Fruit fly (Drosophila melanogaster) whole organism, wandering third instar larva: ENCODE results near the gene Rbfox1.

Experiments
- Abd-B ChIP-seq: fragments of >200 bp; optimal IDR thresholded peaks from 2 replicates; lab custom pipeline; 2017; ENCODE audit warnings: missing biosample characterization, missing genetic modification characterization
- Dfd ChIP-seq: fragments of >200 bp; optimal IDR thresholded peaks from 2 replicates; lab custom pipeline; 2017; ENCODE audit warnings: missing biosample characterization, missing genetic modification characterization
- GATAd ChIP-seq: sonication (Bioruptor generic); optimal IDR thresholded peaks from 2 replicates; lab custom pipeline; 2016; ENCODE audit warnings: missing biosample characterization, missing genetic modification characterization
- HLH106 ChIP-seq: fragments of 200-800 bp; optimal IDR thresholded peaks from 3 replicates; lab custom pipeline; 2019; ENCODE audit warnings: missing biosample characterization, mild to moderate bottlenecking, missing genetic modification characterization, moderate library complexity
- Rel ChIP-seq, 2 experiments: fragments of 200-800 bp; sonication (Bioruptor generic) in 1 of 2; optimal IDR thresholded peaks; 2 replicates in 1 of 2; 3 replicates in 1 of 2; lab custom pipeline; 2016 to 2019; ENCODE audit warnings: mild to moderate bottlenecking in 2 of 2, missing biosample characterization in 2 of 2, missing genetic modification characterization in 2 of 2, moderate library complexity in 1 of 2
- h ChIP-seq: fragments of 200-800 bp; sonication (Bioruptor generic); optimal IDR thresholded peaks from 3 replicates; lab custom pipeline; 2016; ENCODE audit warnings: missing biosample characterization, mild to moderate bottlenecking, missing genetic modification characterization
- lola ChIP-seq: fragments of >200 bp; optimal IDR thresholded peaks from 2 replicates; lab custom pipeline; 2017; ENCODE audit warnings: missing biosample characterization, missing genetic modification characterization
- sv ChIP-seq: fragments of 200-800 bp; sonication (Bioruptor generic); optimal IDR thresholded peaks from 3 replicates; lab custom pipeline; 2016; ENCODE audit warnings: missing biosample characterization, missing genetic modification characterization
- usp ChIP-seq: fragments of >200 bp; optimal IDR thresholded peaks from 2 replicates; lab custom pipeline; 2017; ENCODE audit warnings: missing biosample characterization, missing genetic modification characterization

dm6 chr3L:10540839-10541238 lies 59.6 kb downstream of the Rbfox1 start:
- no peak for TF ChIP-seq sv (GFP tag; lab: Kevin White, UChicago)
- no peak for TF ChIP-seq usp (GFP tag; lab: Kevin White, UChicago)
- no peak for TF ChIP-seq Dfd
- TF ChIP-seq HLH106 (tag; lab: Kevin White, UChicago), result no peak
- TF ChIP-seq GATAd (GFP tag; lab: Kevin White, UChicago), result no peak
- no peak for TF ChIP-seq h (GFP tag; lab: Kevin White, UChicago)
- TF ChIP-seq Abd-B (GFP tag; lab: Kevin White, UChicago), result no peak
- no peak for TF ChIP-seq lola
- no peak for TF ChIP-seq Rel (GFP tag; optimal IDR thresholded peaks at IDR 0.05; lab: Kevin White, UChicago)
- TF ChIP-seq Rel (tag; optimal IDR thresholded peaks at IDR 0.05; lab: Kevin White, UChicago), result no peak
